Fruit fly (Drosophila melanogaster) whole organism, embryonic: ENCODE results near the gene scrib.

Experiments
- Adf1 ChIP-seq: fragments of 200-800 bp; sonication (Bioruptor generic); IDR thresholded peaks from 2 replicates; pipeline ENCODE4 v1.3.6; 2022; ENCODE audit warnings: missing biosample characterization, missing genetic modification characterization
- CG10267 ChIP-seq: fragments of 200-800 bp; sonication (Bioruptor generic); optimal IDR thresholded peaks from 2 replicates; lab custom pipeline; 2018; ENCODE audit warnings: missing biosample characterization, mild to moderate bottlenecking, missing genetic modification characterization, moderate library complexity
- CG11093 ChIP-seq: fragments of 200-800 bp; sonication (Bioruptor generic); IDR thresholded peaks from 3 replicates; pipeline ENCODE4 v1.3.6; 2022; ENCODE audit warnings: missing biosample characterization, missing genetic modification characterization
- CG11504 ChIP-seq: fragments of 200-800 bp; sonication (Bioruptor generic); optimal IDR thresholded peaks from 3 replicates; lab custom pipeline; 2019; ENCODE audit warnings: missing biosample characterization, mild to moderate bottlenecking, missing genetic modification characterization, moderate library complexity
- CG11695 ChIP-seq: fragments of 200-800 bp; sonication (Bioruptor generic); IDR thresholded peaks from 3 replicates; pipeline ENCODE4 v1.3.6; 2022; ENCODE audit warnings: missing biosample characterization, missing genetic modification characterization
- CG12299 ChIP-seq: fragments of 200-800 bp; sonication (Bioruptor generic); optimal IDR thresholded peaks from 2 replicates; lab custom pipeline; 2018; ENCODE audit warnings: missing biosample characterization, mild to moderate bottlenecking, missing genetic modification characterization
- CG13424 ChIP-seq: fragments of 200-800 bp; sonication (Bioruptor generic); optimal IDR thresholded peaks from 2 replicates; lab custom pipeline; 2019; ENCODE audit warnings: missing biosample characterization, mild to moderate bottlenecking, missing genetic modification characterization, moderate library complexity
- CG15073 ChIP-seq: fragments of 200-800 bp; sonication (Bioruptor generic); optimal IDR thresholded peaks from 2 replicates; lab custom pipeline; 2016; ENCODE audit warnings: missing biosample characterization, missing genetic modification characterization
- CG15514 ChIP-seq: fragments of 200-800 bp; sonication (Bioruptor generic); optimal IDR thresholded peaks from 3 replicates; lab custom pipeline; 2017; ENCODE audit warnings: missing biosample characterization, missing genetic modification characterization, mild to moderate bottlenecking, moderate library complexity, missing genetic modification reagents
- CG16813 ChIP-seq: fragments of 200-800 bp; sonication (Bioruptor generic); IDR thresholded peaks from 3 replicates; pipeline ENCODE4 v1.3.6; 2022; ENCODE audit warnings: missing biosample characterization, missing genetic modification characterization; ENCODE audit not compliant: partially characterized antibody
- CG17186 ChIP-seq: fragments of 200-800 bp; sonication (Bioruptor generic); optimal IDR thresholded peaks from 3 replicates; lab custom pipeline; 2017; ENCODE audit warnings: missing biosample characterization, missing genetic modification reagents, missing genetic modification characterization
- CG17359 ChIP-seq: fragments of 200-800 bp; sonication (Bioruptor generic); optimal IDR thresholded peaks from 3 replicates; lab custom pipeline; 2018; ENCODE audit warnings: missing biosample characterization, mild to moderate bottlenecking, missing genetic modification characterization, moderate library complexity
- CG30431 ChIP-seq: fragments of 200-800 bp; sonication (Bioruptor generic); optimal IDR thresholded peaks from 2 replicates; lab custom pipeline; 2017; ENCODE audit warnings: missing biosample characterization, missing genetic modification characterization
- CG34422 ChIP-seq: fragments of 200-800 bp; sonication (Bioruptor generic); IDR thresholded peaks from 3 replicates; pipeline ENCODE4 v1.3.6; 2022; ENCODE audit warnings: missing biosample characterization, missing genetic modification characterization
- CG5245 ChIP-seq: fragments of 200-800 bp; sonication (Bioruptor generic); optimal IDR thresholded peaks from 3 replicates; lab custom pipeline; 2016; ENCODE audit warnings: missing biosample characterization, missing genetic modification characterization
- CG6689 ChIP-seq: fragments of 200-800 bp; sonication (Bioruptor generic); IDR thresholded peaks from 2 replicates; pipeline ENCODE4 v1.3.6; 2022; ENCODE audit warnings: missing biosample characterization, missing genetic modification characterization
- CG7963 ChIP-seq: fragments of 200-800 bp; sonication (Bioruptor generic); IDR thresholded peaks from 3 replicates; pipeline ENCODE4 v1.3.6; 2022; ENCODE audit warnings: missing biosample characterization, missing genetic modification characterization; ENCODE audit not compliant: partially characterized antibody
- CG8388 ChIP-seq: fragments of 200-800 bp; sonication (Bioruptor generic); optimal IDR thresholded peaks from 2 replicates; lab custom pipeline; 2019; ENCODE audit warnings: missing biosample characterization, mild to moderate bottlenecking, missing genetic modification characterization, moderate library complexity
- CG8944 ChIP-seq: fragments of 200-800 bp; sonication (Bioruptor generic); optimal IDR thresholded peaks from 3 replicates; lab custom pipeline; 2016; ENCODE audit warnings: missing biosample characterization, missing genetic modification characterization
- CG9727 ChIP-seq: fragments of 200-800 bp; sonication (Bioruptor generic); optimal IDR thresholded peaks from 3 replicates; lab custom pipeline; 2017; ENCODE audit warnings: missing biosample characterization, mild to moderate bottlenecking, missing genetic modification characterization
- CG9797 ChIP-seq: fragments of 200-800 bp; sonication (Bioruptor generic); optimal IDR thresholded peaks from 3 replicates; lab custom pipeline; 2018; ENCODE audit warnings: missing biosample characterization, mild to moderate bottlenecking, missing genetic modification characterization
- Chrac-16 ChIP-seq: fragments of 200-800 bp; sonication (Bioruptor generic); optimal IDR thresholded peaks from 3 replicates; lab custom pipeline; 2016; ENCODE audit warnings: missing biosample characterization, missing genetic modification characterization
- Dip3 ChIP-seq: fragments of 200-800 bp; sonication (Bioruptor generic); optimal IDR thresholded peaks from 3 replicates; lab custom pipeline; 2016; ENCODE audit warnings: missing biosample characterization, missing genetic modification characterization
- Dref ChIP-seq: fragments of 200-800 bp; sonication (Bioruptor generic); IDR thresholded peaks from 2 replicates; pipeline ENCODE4 v1.3.6; 2022; ENCODE audit warnings: missing biosample characterization, missing genetic modification characterization
- E2f2 ChIP-seq: fragments of 200-800 bp; sonication (Bioruptor generic); IDR thresholded peaks from 2 replicates; pipeline ENCODE4 v1.3.6; 2022; ENCODE audit warnings: missing biosample characterization, missing genetic modification characterization
- ERR ChIP-seq: fragments of 200-800 bp; sonication (Bioruptor generic); optimal IDR thresholded peaks from 2 replicates; lab custom pipeline; 2016; ENCODE audit warnings: missing biosample characterization, missing genetic modification characterization
- Gsc ChIP-seq: fragments of 200-800 bp; sonication (Bioruptor generic); IDR thresholded peaks from 2 replicates; pipeline ENCODE4 v1.3.6; 2022; ENCODE audit warnings: missing biosample characterization, missing genetic modification characterization
- Hr39 ChIP-seq: fragments of >200 bp; optimal IDR thresholded peaks from 2 replicates; lab custom pipeline; 2017
- Hr51 ChIP-seq, 2 experiments: fragments of 200-800 bp; sonication (Bioruptor generic); optimal IDR thresholded peaks; 2 replicates in 1 of 2; 3 replicates in 1 of 2; lab custom pipeline; 2016 to 2018; ENCODE audit warnings: missing biosample characterization in 2 of 2, missing genetic modification characterization in 2 of 2, mild to moderate bottlenecking in 1 of 2, moderate library complexity in 1 of 2
- Hsf ChIP-seq: fragments of 200-800 bp; sonication (Bioruptor generic); optimal IDR thresholded peaks from 3 replicates; lab custom pipeline; 2016; ENCODE audit warnings: missing biosample characterization, missing genetic modification characterization
- Mes4 ChIP-seq: fragments of 200-800 bp; sonication (Bioruptor generic); optimal IDR thresholded peaks from 2 replicates; lab custom pipeline; 2016; ENCODE audit warnings: missing biosample characterization, missing genetic modification characterization
- Neu2 ChIP-seq: fragments of 200-800 bp; sonication (Bioruptor generic); optimal IDR thresholded peaks from 3 replicates; lab custom pipeline; 2016; ENCODE audit warnings: missing biosample characterization, missing genetic modification characterization, borderline replicate concordance
- PHDP ChIP-seq: fragments of 200-800 bp; sonication (Bioruptor generic); optimal IDR thresholded peaks from 3 replicates; lab custom pipeline; 2018; ENCODE audit warnings: missing biosample characterization, mild to moderate bottlenecking, missing genetic modification characterization, moderate library complexity
- Scr ChIP-seq: fragments of 200-800 bp; sonication (Bioruptor generic); IDR thresholded peaks from 2 replicates; pipeline ENCODE4 v1.3.6; 2022; ENCODE audit warnings: missing biosample characterization, missing genetic modification characterization; ENCODE audit not compliant: partially characterized antibody
- TFAM ChIP-seq: fragments of 200-800 bp; sonication (Bioruptor generic); optimal IDR thresholded peaks from 2 replicates; lab custom pipeline; 2017; ENCODE audit warnings: missing biosample characterization, missing genetic modification characterization, inconsistent platforms
- bcd ChIP-seq: fragments of 200-800 bp; sonication (Bioruptor generic); optimal IDR thresholded peaks from 2 replicates; lab custom pipeline; 2017; ENCODE audit warnings: missing biosample characterization, mild to moderate bottlenecking, missing genetic modification characterization
- dan ChIP-seq: fragments of 200-800 bp; sonication (Bioruptor generic); IDR thresholded peaks from 2 replicates; pipeline ENCODE4 v1.3.6; 2022; ENCODE audit warnings: missing biosample characterization, missing genetic modification characterization
- fd102C ChIP-seq: fragments of 200-800 bp; sonication (Bioruptor generic); optimal IDR thresholded peaks from 2 replicates; lab custom pipeline; 2018; ENCODE audit warnings: missing biosample characterization, mild to moderate bottlenecking, missing genetic modification characterization, moderate library complexity
- grau ChIP-seq: fragments of 200-800 bp; optimal IDR thresholded peaks from 3 replicates; lab custom pipeline; 2019; ENCODE audit warnings: missing biosample characterization, mild to moderate bottlenecking, missing genetic modification characterization, moderate library complexity
- gsb ChIP-seq: fragments of 200-800 bp; sonication (Bioruptor generic); IDR thresholded peaks from 2 replicates; pipeline ENCODE4 v1.3.6; 2022; ENCODE audit warnings: missing biosample characterization, missing genetic modification characterization
- jing ChIP-seq: fragments of 200-800 bp; sonication (Bioruptor generic); optimal IDR thresholded peaks from 2 replicates; lab custom pipeline; 2018; ENCODE audit warnings: missing biosample characterization, mild to moderate bottlenecking, missing genetic modification characterization
- klu ChIP-seq: fragments of 200-800 bp; sonication (Bioruptor generic); IDR thresholded peaks from 2 replicates; pipeline ENCODE4 v1.3.6; 2022; ENCODE audit warnings: missing biosample characterization, missing genetic modification characterization
- lmd ChIP-seq: fragments of 200-800 bp; sonication (Bioruptor generic); IDR thresholded peaks from 2 replicates; pipeline ENCODE4 v1.3.6; 2022; ENCODE audit warnings: missing biosample characterization, missing genetic modification characterization
- nau ChIP-seq: fragments of 200-800 bp; sonication (Bioruptor generic); optimal IDR thresholded peaks from 3 replicates; lab custom pipeline; 2017; ENCODE audit warnings: missing biosample characterization, mild to moderate bottlenecking, missing genetic modification characterization, missing genetic modification reagents
- pum ChIP-seq: fragments of 200-800 bp; sonication (Bioruptor generic); optimal IDR thresholded peaks from 2 replicates; lab custom pipeline; 2016; ENCODE audit warnings: missing biosample characterization, missing genetic modification characterization
- rib ChIP-seq: fragments of 200-800 bp; sonication (Bioruptor generic); IDR thresholded peaks from 2 replicates; pipeline ENCODE4 v1.3.6; 2022; ENCODE audit warnings: missing biosample characterization, missing genetic modification characterization
- sens ChIP-seq: fragments of 200-800 bp; sonication (Bioruptor generic); peaks from one replicate; lab custom pipeline; 2016; ENCODE audit warnings: missing biosample characterization, missing genetic modification characterization
- seq ChIP-seq: fragments of 200-800 bp; sonication (Bioruptor generic); IDR thresholded peaks from 2 replicates; pipeline ENCODE4 v1.3.6; 2022; ENCODE audit warnings: missing biosample characterization, missing genetic modification characterization
- stwl ChIP-seq: fragments of 200-800 bp; sonication (Bioruptor generic); optimal IDR thresholded peaks from 3 replicates; lab custom pipeline; 2018; ENCODE audit warnings: missing biosample characterization, mild to moderate bottlenecking, missing genetic modification characterization, moderate library complexity
- tup ChIP-seq: fragments of 200-800 bp; sonication (Bioruptor generic); optimal IDR thresholded peaks from 2 replicates; lab custom pipeline; 2016; ENCODE audit warnings: missing biosample characterization, mild to moderate bottlenecking, missing genetic modification characterization, moderate library complexity
- vvl ChIP-seq: fragments of 200-800 bp; sonication (Bioruptor generic); IDR thresholded peaks from 2 replicates; pipeline ENCODE4 v1.3.6; 2022; ENCODE audit warnings: missing biosample characterization, missing genetic modification characterization
- zen2 ChIP-seq: fragments of 200-800 bp; sonication (Bioruptor generic); IDR thresholded peaks from 3 replicates; pipeline ENCODE4 v1.3.6; 2022; ENCODE audit warnings: missing biosample characterization, missing genetic modification characterization; ENCODE audit not compliant: partially characterized antibody

scrib gene

DNA sequence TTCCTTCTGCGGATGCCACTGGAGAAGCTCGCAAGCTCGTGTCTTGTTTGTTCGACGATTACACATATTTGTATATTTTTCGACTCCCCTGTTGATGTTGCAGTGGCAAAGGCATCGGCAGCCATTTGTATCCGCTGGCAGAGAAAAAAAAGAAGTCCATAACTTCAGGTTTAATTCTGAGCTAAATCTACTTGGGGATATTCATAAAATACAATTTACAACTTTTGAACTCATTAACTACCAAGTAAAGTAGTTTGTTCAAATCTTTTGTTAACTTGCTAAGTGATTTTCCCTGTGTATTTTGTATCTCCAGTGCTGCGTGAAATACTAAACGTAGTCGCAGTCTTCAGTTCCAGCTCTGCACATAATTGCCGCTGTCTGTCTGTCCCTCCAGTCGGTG is 6.0 kb downstream of the scrib start (continued):
- TF ChIP-seq vvl (GFP tag; lab: Robert Waterston, UW), result no peak
- no peak for TF ChIP-seq Dref (GFP tag; lab: Robert Waterston, UW)
- TF ChIP-seq CG30431 (GFP tag; lab: Kevin White, UChicago), result no peak
- peak; percentile 55 for TF ChIP-seq Chrac-16
- TF ChIP-seq CG5245 (GFP tag; lab: Kevin White, UChicago), result no peak
- no peak for TF ChIP-seq CG17186 (GFP tag; lab: Kevin White, UChicago)
- TF ChIP-seq CG11504 (tag; lab: Kevin White, UChicago), result peak; percentile 53
- TF ChIP-seq sens (GFP tag; lab: Kevin White, UChicago), result peak; percentile 74
- TF ChIP-seq CG13424 (tag; lab: Kevin White, UChicago), result no peak
- no peak for TF ChIP-seq CG11093 (GFP tag; lab: Robert Waterston, UW)
- no peak for TF ChIP-seq CG7963 (GFP tag; lab: Robert Waterston, UW)
- TF ChIP-seq CG8388 (GFP tag; lab: Kevin White, UChicago), result peak; percentile 24
- TF ChIP-seq CG9727 (GFP tag; lab: Kevin White, UChicago), result no peak
- no peak for TF ChIP-seq Dip3 (GFP tag; lab: Kevin White, UChicago)
- no peak for TF ChIP-seq CG16813 (GFP tag; lab: Robert Waterston, UW)
- peak; percentile 9 for TF ChIP-seq CG8944 (GFP tag; lab: Kevin White, UChicago)
- TF ChIP-seq seq, result no peak
- no peak for TF ChIP-seq fd102C (GFP tag; lab: Kevin White, UChicago)
- TF ChIP-seq zen2, result no peak
- TF ChIP-seq CG34422 (GFP tag; lab: Robert Waterston, UW), result no peak; the same call in 2 of the 3 replicates
- no peak for TF ChIP-seq CG15073 (GFP tag; lab: Kevin White, UChicago)
- no peak for TF ChIP-seq Gsc
- no peak for TF ChIP-seq jing
- no peak for TF ChIP-seq rib (GFP tag; lab: Robert Waterston, UW)
- TF ChIP-seq klu, result no peak
- no peak for TF ChIP-seq pum
- TF ChIP-seq Adf1, result no peak
- TF ChIP-seq CG6689 (GFP tag; lab: Robert Waterston, UW), result 0 out of 2 replicates have a peak, but pooled peaks have one; percentile 25
- TF ChIP-seq CG17359 (tag; lab: Kevin White, UChicago), result peak; percentile 49
- TF ChIP-seq CG12299, result no peak
- no peak for TF ChIP-seq Neu2 (GFP tag; lab: Kevin White, UChicago)
- TF ChIP-seq stwl (tag; lab: Kevin White, UChicago), result no peak
- TF ChIP-seq tup, result no peak
- TF ChIP-seq CG10267 (tag; lab: Kevin White, UChicago), result peak; percentile 28
- no peak for TF ChIP-seq Hr39 (lab: Kevin White, UChicago)
- no peak for TF ChIP-seq Scr
- TF ChIP-seq Mes4 (GFP tag; lab: Kevin White, UChicago), result peak; percentile 24
- TF ChIP-seq PHDP (tag; lab: Kevin White, UChicago), result peak; percentile 34
- TF ChIP-seq Hsf (GFP tag; lab: Kevin White, UChicago), result peak; percentile 48
- peak in 1 of 2 experiments; percentile 19 for TF ChIP-seq Hr51 (GFP tag; optimal IDR thresholded peaks at IDR 0.05; lab: Kevin White, UChicago)
- TF ChIP-seq CG9797, result no peak
- peak; percentile 13 for TF ChIP-seq grau (tag; lab: Kevin White, UChicago)
- no peak for TF ChIP-seq CG11695 (GFP tag; lab: Robert Waterston, UW)
- TF ChIP-seq CG15514 (GFP tag; lab: Kevin White, UChicago), result no peak
- TF ChIP-seq gsb (GFP tag; lab: Robert Waterston, UW), result no peak
- TF ChIP-seq ERR (GFP tag; lab: Kevin White, UChicago), result no peak
- TF ChIP-seq E2f2 (GFP tag; lab: Robert Waterston, UW), result peak; percentile 17; the same call in 1 of the 2 replicates
- TF ChIP-seq dan (GFP tag; lab: Robert Waterston, UW), result no peak
- no peak for TF ChIP-seq nau
- TF ChIP-seq bcd, result no peak
- TF ChIP-seq lmd (GFP tag; lab: Robert Waterston, UW), result no peak
- TF ChIP-seq TFAM, result no peak
